Worm (Caenorhabditis elegans) whole organism, mixed stage, embryonic: ENCODE results near the gene F09C6.10.

Source experiments
- ceh-39 ChIP-seq: fragments of 150-350 bp; optimal IDR thresholded peaks from 2 replicates; lab custom pipeline; 2014; ENCODE audit warnings: missing biosample characterization, missing genetic modification characterization
- ceh-83 ChIP-seq: fragments of 200-800 bp; sonication (Bioruptor generic); optimal IDR thresholded peaks from 2 replicates; lab custom pipeline; 2018; ENCODE audit warnings: mild to moderate bottlenecking, missing genetic modification characterization, missing compliant biosample characterization
- cnd-1 ChIP-seq: fragments of 200-800 bp; sonication (Bioruptor generic); optimal IDR thresholded peaks from 2 replicates; lab custom pipeline; 2018; ENCODE audit warnings: mild to moderate bottlenecking, missing genetic modification characterization, missing compliant biosample characterization
- elt-3 ChIP-seq: fragments of 150-350 bp; optimal IDR thresholded peaks from 2 replicates; lab custom pipeline; 2014; ENCODE audit warnings: missing biosample characterization, missing genetic modification characterization
- ham-2 ChIP-seq: fragments of 200-800 bp; sonication (Bioruptor generic); optimal IDR thresholded peaks from 2 replicates; lab custom pipeline; 2018; ENCODE audit warnings: mild to moderate bottlenecking, missing genetic modification characterization, missing compliant biosample characterization
- lsy-2 ChIP-seq: fragments of 150-350 bp; optimal IDR thresholded peaks from 2 replicates; lab custom pipeline; 2014; ENCODE audit warnings: missing biosample characterization, missing genetic modification characterization
- mab-5 ChIP-seq: fragments of 150-350 bp; optimal IDR thresholded peaks from 2 replicates; lab custom pipeline; 2014; ENCODE audit warnings: missing biosample characterization, missing genetic modification characterization
- nhr-2 ChIP-seq: fragments of 150-350 bp; optimal IDR thresholded peaks from 2 replicates; lab custom pipeline; 2014; ENCODE audit warnings: missing biosample characterization, missing genetic modification characterization
- pha-4 ChIP-seq: fragments of 150-350 bp; optimal IDR thresholded peaks from 2 replicates; lab custom pipeline; 2018; ENCODE audit warnings: missing biosample characterization, missing genetic modification reagents, missing genetic modification characterization
- snpc-4 ChIP-seq: fragments of 150-350 bp; optimal IDR thresholded peaks from 2 replicates; lab custom pipeline; 2014; ENCODE audit warnings: missing biosample characterization, missing genetic modification characterization
- unc-62 ChIP-seq: fragments of 150-350 bp; optimal IDR thresholded peaks from 2 replicates; lab custom pipeline; 2014; ENCODE audit warnings: missing biosample characterization, missing genetic modification reagents, missing genetic modification characterization
- ztf-11 ChIP-seq: fragments of 150-350 bp; optimal IDR thresholded peaks from 2 replicates; lab custom pipeline; 2014; ENCODE audit warnings: missing biosample characterization, missing genetic modification characterization

ce11 chrV:16871387-16871786 lies 44.6 kb downstream of the F09C6.10 start, which contains the start of gene thn-4:
- TF ChIP-seq lsy-2 (no peak), snpc-4 (tag; lab: Kevin White, UChicago) (no peak), ztf-11 (tag; lab: Kevin White, UChicago) (no peak), ceh-83 (GFP tag; lab: Kevin White, UChicago) (no peak), ceh-39 (tag; lab: Kevin White, UChicago) (no peak), ham-2 (GFP tag; lab: Kevin White, UChicago) (no peak), mab-5 (tag; lab: Kevin White, UChicago) (no peak), nhr-2 (no peak), elt-3 (tag; lab: Kevin White, UChicago) (no peak), cnd-1 (tag; lab: Kevin White, UChicago) (no peak), pha-4 (tag; lab: Kevin White, UChicago) (no peak), unc-62 (no peak)
